Worm (Caenorhabditis elegans): Measurements from ENCODE around the gene srh-185.
A peak's percentile ranks its signal among the peaks of the same experiment; 100 is the strongest.

srh-185 gene

ce11 chrV:3104134-3104533 is 38.1 kb downstream of the srh-185 start, which contains the start of gene str-66:
Gene str-66 (minus strand): TSS chrV:3104234.
- TF ChIP-seq egl-13 (tag; optimal IDR thresholded peaks at IDR 0.05) (no peak), sptf-1 (tag; optimal IDR thresholded peaks at IDR 0.05) (no peak), snu-23 (GFP tag; optimal IDR thresholded peaks at IDR 0.05) (no peak), dsc-1 (tag; optimal IDR thresholded peaks at IDR 0.05) (no peak), fkh-8 (tag; optimal IDR thresholded peaks at IDR 0.05) (no peak), grh-1 (GFP tag; IDR thresholded peaks at IDR 0.05) (no peak), pag-3 (tag; optimal IDR thresholded peaks at IDR 0.05; ENCODE audit: borderline replicate concordance, insufficient read depth) (no peak), dpl-1 (GFP tag; optimal IDR thresholded peaks at IDR 0.05) (no peak), aly-2 (tag; optimal IDR thresholded peaks at IDR 0.05) (no peak), ceh-88 (GFP tag; IDR thresholded peaks at IDR 0.05) (no peak), alr-1 (tag; optimal IDR thresholded peaks at IDR 0.05; ENCODE audit: borderline replicate concordance) (no peak), nhr-76 (tag; optimal IDR thresholded peaks at IDR 0.05) (no peak), unc-30 (tag; optimal IDR thresholded peaks at IDR 0.05) (no peak), ama-1 (optimal IDR thresholded peaks at IDR 0.05) (no peak)

- TF ChIP-seq snu-23 (GFP tag; optimal IDR thresholded peaks at IDR 0.05): no peak
- TF ChIP-seq pqm-1 (tag; optimal IDR thresholded peaks at IDR 0.05): no peak
- no peak for TF ChIP-seq nhr-237 (tag; optimal IDR thresholded peaks at IDR 0.05)
- no peak for TF ChIP-seq fkh-4 (tag; optimal IDR thresholded peaks at IDR 0.05; ENCODE audit: borderline replicate concordance)
- TF ChIP-seq ama-1 (optimal IDR thresholded peaks at IDR 0.05): no peak
- TF ChIP-seq egl-27 (tag; optimal IDR thresholded peaks at IDR 0.05): no peak
- no peak for TF ChIP-seq fos-1 (tag; optimal IDR thresholded peaks at IDR 0.05)
- no peak for TF ChIP-seq ceh-63 (GFP tag; optimal IDR thresholded peaks at IDR 0.05)
- TF ChIP-seq C04F5.9 (tag; optimal IDR thresholded peaks at IDR 0.05): no peak
- TF ChIP-seq zag-1 (tag; optimal IDR thresholded peaks at IDR 0.05): no peak
Observed at ce11 chrV:3105810-3106209, 39.8 kb downstream of the srh-185 start, which contains the start of gene str-69. Gene str-69 (minus strand): TSS chrV:3105910.

ce11 chrV:3106785-3107184 is 40.8 kb downstream of the srh-185 start:
- peak; percentile 25 for TF ChIP-seq snpc-4 (tag; optimal IDR thresholded peaks at IDR 0.05)
- no peak for TF ChIP-seq pag-3 (tag; optimal IDR thresholded peaks at IDR 0.05; ENCODE audit: borderline replicate concordance, insufficient read depth)

- TF ChIP-seq swsn-7 (tag; optimal IDR thresholded peaks at IDR 0.05): no peak
- no peak for TF ChIP-seq nhr-77 (tag; optimal IDR thresholded peaks at IDR 0.05)
- TF ChIP-seq ceh-63 (GFP tag; optimal IDR thresholded peaks at IDR 0.05): no peak
- TF ChIP-seq mab-9 (GFP tag; IDR thresholded peaks at IDR 0.05): no peak
- TF ChIP-seq nhr-47 (tag; optimal IDR thresholded peaks at IDR 0.05): no peak
- no peak for TF ChIP-seq C04F5.9 (tag; optimal IDR thresholded peaks at IDR 0.05)
- TF ChIP-seq pag-3 (tag; optimal IDR thresholded peaks at IDR 0.05; ENCODE audit: borderline replicate concordance, insufficient read depth): no peak
Observed at ce11 chrV:3107450-3107849, 41.4 kb downstream of the srh-185 start, which contains the start of gene str-68. Gene str-68 (minus strand): TSS chrV:3107550.

ce11 chrV:3112198-3112597 is 46.2 kb downstream of the srh-185 start:
- TF ChIP-seq efl-1 (optimal IDR thresholded peaks at IDR 0.05) (no peak), efl-1 (GFP tag; optimal IDR thresholded peaks at IDR 0.05 in 1 of 2) (no peak), C34B4.2 (tag; optimal IDR thresholded peaks at IDR 0.05) (no peak), sox-4 (tag; optimal IDR thresholded peaks at IDR 0.05) (no peak), tbx-2 (tag; optimal IDR thresholded peaks at IDR 0.05) (no peak), ceh-88 (GFP tag; IDR thresholded peaks at IDR 0.05) (no peak), skn-1 (tag; optimal IDR thresholded peaks at IDR 0.05) (no peak), nhr-84 (tag; optimal IDR thresholded peaks at IDR 0.05) (no peak), jun-1 (tag; optimal IDR thresholded peaks at IDR 0.05) (no peak), lin-14 (GFP tag; optimal IDR thresholded peaks at IDR 0.05) (no peak), nhr-20 (tag; optimal IDR thresholded peaks at IDR 0.05) (no peak), lsy-2 (tag; optimal IDR thresholded peaks at IDR 0.05) (no peak), C04F5.9 (tag; optimal IDR thresholded peaks at IDR 0.05) (no peak), ceh-90 (tag; optimal IDR thresholded peaks at IDR 0.05) (no peak), mab-9 (GFP tag; IDR thresholded peaks at IDR 0.05) (no peak), pax-3 (tag; optimal IDR thresholded peaks at IDR 0.05) (no peak), elt-3 (tag; optimal IDR thresholded peaks at IDR 0.05) (no peak), nhr-47 (tag; optimal IDR thresholded peaks at IDR 0.05) (no peak), egl-13 (tag; optimal IDR thresholded peaks at IDR 0.05) (no peak), ztf-4 (tag; optimal IDR thresholded peaks at IDR 0.05) (no peak)
